Worm (Caenorhabditis elegans): ENCODE results near the gene srlf-30.

- TF ChIP-seq fkh-10 (GFP tag; optimal IDR thresholded peaks at IDR 0.05): no peak
- no peak for TF ChIP-seq zfp-3 (GFP tag; conservative IDR thresholded peaks at IDR 0.05)
- TF ChIP-seq snpc-4 (tag; optimal IDR thresholded peaks at IDR 0.05): no peak
- TF ChIP-seq F44E2.7 (GFP tag; IDR thresholded peaks at IDR 0.05): no peak
- no peak for TF ChIP-seq aly-2 (tag; optimal IDR thresholded peaks at IDR 0.05)
- no peak for TF ChIP-seq set-16 (GFP tag; IDR thresholded peaks at IDR 0.05)
- no peak for TF ChIP-seq dve-1 (tag; optimal IDR thresholded peaks at IDR 0.05; ENCODE audit: insufficient read depth)
Observed at ce11 chrIV:10887285-10887684, 12.9 kb upstream of the srlf-30 start, which contains the start of gene F13E9.16.

Measured in whole organism, L4 larva.